Worm (Caenorhabditis elegans) whole organism, L2 larva: ENCODE results near the gene frm-8.

ENCODE experiments used
- C34F6.9 ChIP-seq: fragments of 150-350 bp; optimal IDR thresholded peaks from 2 replicates; lab custom pipeline; 2014; ENCODE audit warnings: missing biosample characterization, missing genetic modification characterization
- F13H6.1 ChIP-seq: sonication (generic microtip); optimal IDR thresholded peaks from 2 replicates; lab custom pipeline; 2016; ENCODE audit warnings: missing genetic modification characterization, missing compliant biosample characterization
- ZK546.5 ChIP-seq: sonication (generic microtip); optimal IDR thresholded peaks from 2 replicates; lab custom pipeline; 2017; ENCODE audit warnings: missing biosample characterization, missing genetic modification characterization
- aly-2 ChIP-seq: fragments of 150-350 bp; optimal IDR thresholded peaks from 2 replicates; lab custom pipeline; 2014; ENCODE audit warnings: missing biosample characterization, missing genetic modification characterization
- ama-1 ChIP-seq: fragments of 150-350 bp; optimal IDR thresholded peaks from 2 replicates; lab custom pipeline; 2018; ENCODE audit warnings: inconsistent platforms
- blmp-1 ChIP-seq: sonication (generic microtip); optimal IDR thresholded peaks from 2 replicates; lab custom pipeline; 2017; ENCODE audit warnings: missing genetic modification characterization, mild to moderate bottlenecking, missing compliant biosample characterization, antibody characterized with exemption, moderate library complexity; ENCODE audit not compliant: insufficient read depth
- ceh-16 ChIP-seq: fragments of 150-350 bp; optimal IDR thresholded peaks from 2 replicates; lab custom pipeline; 2014; ENCODE audit warnings: missing biosample characterization, missing genetic modification characterization
- ceh-82 ChIP-seq: fragments of 150-350 bp; optimal IDR thresholded peaks from 2 replicates; lab custom pipeline; 2014; ENCODE audit warnings: missing biosample characterization, missing genetic modification characterization
- crh-2 ChIP-seq: sonication (generic microtip); optimal IDR thresholded peaks from 2 replicates; lab custom pipeline; 2017; ENCODE audit warnings: missing biosample characterization, missing genetic modification characterization
- egl-27 ChIP-seq: sonication (generic microtip); optimal IDR thresholded peaks from 3 replicates; lab custom pipeline; 2017; ENCODE audit warnings: missing biosample characterization, missing genetic modification reagents, missing genetic modification characterization
- elt-3 ChIP-seq: sonication (generic microtip); optimal IDR thresholded peaks from 2 replicates; lab custom pipeline; 2017; ENCODE audit warnings: missing biosample characterization, missing genetic modification characterization
- fos-1 ChIP-seq: fragments of 150-350 bp; optimal IDR thresholded peaks from 2 replicates; lab custom pipeline; 2014; ENCODE audit warnings: missing biosample characterization, missing genetic modification characterization
- gmeb-1 ChIP-seq: fragments of 150-350 bp; optimal IDR thresholded peaks from 2 replicates; lab custom pipeline; 2014; ENCODE audit warnings: missing biosample characterization, missing genetic modification characterization
- lin-11 ChIP-seq: fragments of 150-350 bp; sonication (generic microtip); optimal IDR thresholded peaks from 2 replicates; lab custom pipeline; 2014; ENCODE audit warnings: missing biosample characterization, missing genetic modification characterization, inconsistent platforms, mixed read lengths
- lin-13 ChIP-seq: fragments of 150-350 bp; optimal IDR thresholded peaks from 2 replicates; lab custom pipeline; 2014; ENCODE audit warnings: missing biosample characterization, missing genetic modification reagents, missing genetic modification characterization
- lsy-2 ChIP-seq, 2 experiments: fragments of 150-350 bp in 1 of 2; sonication (generic microtip) in 1 of 2; optimal IDR thresholded peaks; 2 replicates each; lab custom pipeline; 2014 to 2017; ENCODE audit warnings: missing biosample characterization in 2 of 2, missing genetic modification characterization in 2 of 2
- mab-5 ChIP-seq: fragments of 150-350 bp; optimal IDR thresholded peaks from 2 replicates; lab custom pipeline; 2014; ENCODE audit warnings: missing biosample characterization, missing genetic modification characterization
- mbf-1 ChIP-seq: sonication (generic microtip); optimal IDR thresholded peaks from 2 replicates; lab custom pipeline; 2017; ENCODE audit warnings: missing biosample characterization, missing genetic modification characterization
- mdl-1 ChIP-seq, 2 experiments: fragments of 150-350 bp in 1 of 2; sonication (generic microtip) in 1 of 2; optimal IDR thresholded peaks; 2 replicates each; lab custom pipeline; 2017; ENCODE audit warnings: missing biosample characterization in 2 of 2, missing genetic modification characterization in 2 of 2
- nhr-10 ChIP-seq: sonication (generic microtip); optimal IDR thresholded peaks from 2 replicates; lab custom pipeline; 2017; ENCODE audit warnings: missing biosample characterization, missing genetic modification characterization
- nhr-11 ChIP-seq: fragments of 150-350 bp; optimal IDR thresholded peaks from 2 replicates; lab custom pipeline; 2014; ENCODE audit warnings: missing biosample characterization, missing genetic modification characterization
- nhr-12 ChIP-seq: fragments of 150-350 bp; optimal IDR thresholded peaks from 2 replicates; lab custom pipeline; 2014; ENCODE audit warnings: missing biosample characterization, missing genetic modification characterization
- nhr-129 ChIP-seq: fragments of 150-350 bp; optimal IDR thresholded peaks from 2 replicates; lab custom pipeline; 2014; ENCODE audit warnings: missing biosample characterization, missing genetic modification characterization
- nhr-21 ChIP-seq: fragments of 150-350 bp; optimal IDR thresholded peaks from 2 replicates; lab custom pipeline; 2014; ENCODE audit warnings: missing biosample characterization, missing genetic modification characterization
- nhr-23 ChIP-seq: fragments of 150-350 bp; optimal IDR thresholded peaks from 2 replicates; lab custom pipeline; 2014; ENCODE audit warnings: missing biosample characterization, missing genetic modification reagents, missing genetic modification characterization
- nhr-6 ChIP-seq: fragments of 150-350 bp; optimal IDR thresholded peaks from 2 replicates; lab custom pipeline; 2014; ENCODE audit warnings: missing biosample characterization, missing genetic modification characterization
- nhr-77 ChIP-seq: fragments of 150-350 bp; optimal IDR thresholded peaks from 2 replicates; lab custom pipeline; 2014; ENCODE audit warnings: missing biosample characterization, missing genetic modification characterization
- peb-1 ChIP-seq: fragments of 150-350 bp; optimal IDR thresholded peaks from 2 replicates; lab custom pipeline; 2014; ENCODE audit warnings: missing biosample characterization, missing genetic modification characterization
- sem-4 ChIP-seq: fragments of 150-350 bp; optimal IDR thresholded peaks from 2 replicates; lab custom pipeline; 2014; ENCODE audit warnings: missing biosample characterization, missing genetic modification reagents, missing genetic modification characterization
- sma-3 ChIP-seq: sonication (generic microtip); optimal IDR thresholded peaks from 2 replicates; lab custom pipeline; 2016; ENCODE audit warnings: missing genetic modification reagents, missing genetic modification characterization, missing compliant biosample characterization
- snpc-4 ChIP-seq: fragments of 150-350 bp; optimal IDR thresholded peaks from 2 replicates; lab custom pipeline; 2014; ENCODE audit warnings: missing biosample characterization, missing genetic modification characterization
- unc-55 ChIP-seq: fragments of 150-350 bp; sonication (generic microtip); optimal IDR thresholded peaks from 3 replicates; lab custom pipeline; 2014; ENCODE audit warnings: missing biosample characterization, missing genetic modification reagents, missing genetic modification characterization
- unc-62 ChIP-seq: fragments of 150-350 bp; optimal IDR thresholded peaks from 2 replicates; lab custom pipeline; 2014; ENCODE audit warnings: missing biosample characterization, missing genetic modification reagents, missing genetic modification characterization
- zag-1 ChIP-seq: fragments of 150-350 bp; optimal IDR thresholded peaks from 2 replicates; lab custom pipeline; 2014; ENCODE audit warnings: missing biosample characterization, missing genetic modification characterization
- ztf-1 ChIP-seq: fragments of 200-800 bp; sonication (Bioruptor generic); conservative IDR thresholded peaks from 2 replicates; pipeline ENCODE4 v1.3.6; 2022; ENCODE audit warnings: missing genetic modification characterization, missing compliant biosample characterization
- ztf-11 ChIP-seq: sonication (generic microtip); optimal IDR thresholded peaks from 2 replicates; lab custom pipeline; 2017; ENCODE audit warnings: missing biosample characterization, missing genetic modification characterization
- ztf-4 ChIP-seq: fragments of 150-350 bp; optimal IDR thresholded peaks from 2 replicates; lab custom pipeline; 2014; ENCODE audit warnings: missing biosample characterization, missing genetic modification characterization

frm-8 gene

DNA sequence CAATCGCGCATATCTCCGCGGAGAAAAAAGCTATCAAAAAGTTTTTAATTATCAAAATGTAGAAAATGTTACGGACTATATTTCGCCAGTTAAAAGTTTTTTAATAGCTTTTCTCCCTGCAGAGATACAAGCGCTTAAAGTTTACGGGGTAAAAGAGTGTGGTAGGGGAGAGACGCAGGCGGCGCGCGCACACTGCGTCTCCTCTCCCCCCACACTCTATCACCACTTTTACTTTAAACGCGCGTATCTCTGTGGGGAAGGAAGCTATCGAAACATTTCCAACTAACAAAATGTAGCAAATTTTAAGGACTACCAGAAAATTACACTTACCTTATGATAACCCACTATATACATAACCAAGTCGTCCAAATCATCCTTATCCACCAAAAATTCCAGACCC is 15.4 kb downstream of the frm-8 start:
- TF ChIP-seq nhr-23 = no peak
- TF ChIP-seq egl-27 (tag; lab: Kevin White, UChicago) = no peak
- no peak for TF ChIP-seq nhr-21
- TF ChIP-seq unc-62 (GFP tag; lab: Kevin White, UChicago) = no peak
- TF ChIP-seq nhr-12 (tag; lab: Kevin White, UChicago) = no peak
- TF ChIP-seq mab-5 = no peak
- TF ChIP-seq F13H6.1 (tag; lab: Kevin White, UChicago) = no peak
- TF ChIP-seq ceh-16 (tag; lab: Kevin White, UChicago) = no peak
- no peak for TF ChIP-seq nhr-129 (tag; lab: Kevin White, UChicago)
- TF ChIP-seq nhr-11 = no peak
- no peak for TF ChIP-seq unc-55 (GFP tag; lab: Kevin White, UChicago)
- TF ChIP-seq mbf-1 (tag; lab: Kevin White, UChicago) = no peak
- TF ChIP-seq lin-11 (tag; lab: Kevin White, UChicago) = no peak
- TF ChIP-seq sma-3 = no peak
- no peak for TF ChIP-seq zag-1
- no peak for TF ChIP-seq ztf-4 (tag; lab: Kevin White, UChicago)
- TF ChIP-seq nhr-77 (tag; lab: Kevin White, UChicago) = no peak

DNA sequence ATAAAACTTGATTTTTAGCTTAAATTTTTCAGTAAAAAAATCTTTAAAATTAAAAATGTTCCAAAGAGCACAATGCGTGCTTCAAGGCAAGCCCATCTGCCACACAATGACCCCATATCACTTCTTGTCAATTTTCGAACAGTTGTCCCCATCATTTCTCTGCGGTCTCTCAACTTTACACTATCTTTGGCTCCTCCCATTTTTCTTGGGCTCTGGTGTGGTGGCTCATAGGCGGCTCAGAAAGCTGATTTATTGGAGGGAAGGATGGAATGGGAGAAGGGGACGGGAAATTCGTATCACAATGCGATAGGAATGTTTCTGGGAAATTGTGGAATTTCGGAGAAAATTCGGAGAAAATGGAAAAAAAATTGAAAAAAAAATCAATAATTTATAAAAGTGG is 18.4 kb downstream of the frm-8 start:
- TF ChIP-seq nhr-6 (tag; lab: Kevin White, UChicago) = no peak
- peak; percentile 13 for TF ChIP-seq F13H6.1 (tag; lab: Kevin White, UChicago)
- peak; percentile 18 for TF ChIP-seq mab-5
- peak in 1 of 2 experiments; percentile 16 for TF ChIP-seq lsy-2 (tag; optimal IDR thresholded peaks at IDR 0.05; lab: Kevin White, UChicago)
- TF ChIP-seq peb-1 = no peak
- peak; percentile 43 for TF ChIP-seq nhr-129 (tag; lab: Kevin White, UChicago)

DNA sequence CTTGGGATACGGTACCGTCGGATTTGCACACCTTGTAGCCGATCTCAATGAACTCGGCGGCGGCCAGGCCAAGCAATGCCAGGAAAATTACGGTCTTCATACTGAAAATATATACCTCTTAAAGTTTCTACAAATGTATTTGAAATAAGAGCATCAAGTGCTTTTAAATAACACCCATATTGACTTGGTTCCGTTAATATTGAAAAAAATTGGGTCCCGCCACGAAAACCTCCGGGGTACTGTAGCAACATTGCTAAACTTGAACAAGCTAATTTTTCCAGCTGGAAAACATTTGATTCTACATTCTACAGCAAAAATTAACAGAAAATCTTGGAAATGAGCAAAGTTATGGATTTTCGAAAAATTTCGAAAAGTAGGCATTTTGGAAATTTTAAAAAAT is 19.5 kb downstream of the frm-8 start, which contains the start of gene heh-1:
Gene heh-1, minus strand, starts transcription at position 101 of the 400 bp plus-strand sequence.
- TF ChIP-seq nhr-21 = no peak
- no peak for TF ChIP-seq elt-3 (tag; lab: Kevin White, UChicago)
- no peak for TF ChIP-seq lin-13 (GFP tag; lab: Kevin White, UChicago)
- no peak for TF ChIP-seq ZK546.5
- no peak for TF ChIP-seq zag-1
- no peak for TF ChIP-seq snpc-4 (tag; lab: Kevin White, UChicago)
- TF ChIP-seq F13H6.1 (tag; lab: Kevin White, UChicago) = no peak
- no peak for TF ChIP-seq nhr-10
- no peak for TF ChIP-seq nhr-12 (tag; lab: Kevin White, UChicago)
- TF ChIP-seq ztf-4 (tag; lab: Kevin White, UChicago) = no peak
- TF ChIP-seq aly-2 (tag; lab: Kevin White, UChicago) = no peak
- TF ChIP-seq nhr-129 (tag; lab: Kevin White, UChicago) = no peak
- TF ChIP-seq sma-3 = no peak
- TF ChIP-seq ceh-16 (tag; lab: Kevin White, UChicago) = no peak
- no peak for TF ChIP-seq fos-1 (tag; lab: Kevin White, UChicago)
- TF ChIP-seq crh-2 (tag; lab: Kevin White, UChicago) = no peak
- TF ChIP-seq blmp-1 (tag; lab: Kevin White, UChicago) = no peak
- no peak for TF ChIP-seq peb-1
- no peak for TF ChIP-seq sem-4 (tag; lab: Kevin White, UChicago)
- no peak for TF ChIP-seq mdl-1 (tag; optimal IDR thresholded peaks at IDR 0.05; lab: Kevin White, UChicago)

DNA sequence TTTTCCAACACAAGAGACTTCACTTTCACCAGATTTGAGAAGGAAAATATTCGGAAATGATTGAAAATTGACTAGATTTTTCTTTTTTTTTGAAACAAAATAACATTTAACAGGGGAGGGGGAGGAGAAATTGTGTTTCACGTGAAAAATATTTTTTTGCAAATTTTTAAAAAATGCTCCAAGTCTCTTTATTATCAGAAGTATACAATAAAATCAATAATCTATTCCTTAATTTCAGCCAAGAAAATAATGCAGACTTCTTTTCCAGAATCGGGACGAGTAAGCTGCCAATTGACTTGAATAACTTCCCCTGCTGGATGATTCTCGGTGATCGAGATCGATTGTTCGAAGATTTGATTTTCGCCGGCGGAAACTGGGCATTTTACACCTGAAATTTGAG is 20.6 kb downstream of the frm-8 start, which contains the start of gene R148.7:
Gene R148.7, minus strand, starts transcription at position 101 of the 400 bp plus-strand sequence.
- no peak for TF ChIP-seq sem-4 (tag; lab: Kevin White, UChicago)
- TF ChIP-seq lin-13 (GFP tag; lab: Kevin White, UChicago) = no peak

DNA sequence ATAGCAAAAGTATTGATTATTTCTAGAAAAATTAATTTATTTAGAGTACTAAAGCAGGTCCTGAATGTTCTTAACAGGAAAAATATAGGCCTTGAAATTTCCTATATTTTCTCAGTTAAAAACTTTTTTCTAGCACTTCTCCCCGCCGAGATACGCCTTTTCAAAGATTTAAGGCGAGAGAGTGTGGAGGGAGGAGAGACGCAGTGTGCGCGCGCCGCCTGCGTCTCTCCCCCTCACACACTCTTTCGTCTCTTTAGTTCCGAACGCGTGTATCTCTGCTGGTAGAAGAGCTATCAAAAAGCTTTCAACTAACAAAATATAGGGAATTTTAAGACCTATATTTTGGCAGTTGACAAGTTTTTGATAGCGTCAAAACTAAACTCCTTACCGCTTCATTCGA is 21.0 kb downstream of the frm-8 start:
- no peak for TF ChIP-seq nhr-23
- no peak for TF ChIP-seq gmeb-1
- no peak for TF ChIP-seq ZK546.5
- TF ChIP-seq C34F6.9 = no peak
- no peak for TF ChIP-seq ceh-82
- no peak for TF ChIP-seq snpc-4 (tag; lab: Kevin White, UChicago)
- no peak for TF ChIP-seq nhr-6 (tag; lab: Kevin White, UChicago)
- no peak for TF ChIP-seq ztf-11 (tag; lab: Kevin White, UChicago)
- no peak for TF ChIP-seq fos-1 (tag; lab: Kevin White, UChicago)
- no peak for TF ChIP-seq ztf-1 (GFP tag; lab: Robert Waterston, UW)
- no peak for TF ChIP-seq ama-1 (lab: Kevin White, UChicago)
- no peak for TF ChIP-seq zag-1
